Fruit fly (Drosophila melanogaster) whole organism, adult: Measurements from ENCODE around the gene Doc2.

ENCODE experiments used
- CG12768 ChIP-seq: fragments of 200-800 bp; sonication (Bioruptor generic); optimal IDR thresholded peaks from 2 replicates; lab custom pipeline; 2017; ENCODE audit warnings: missing biosample characterization, missing genetic modification characterization, mild to moderate bottlenecking, moderate library complexity, missing genetic modification reagents
- CG14711 ChIP-seq: fragments of 200-800 bp; sonication (Bioruptor generic); optimal IDR thresholded peaks from 2 replicates; lab custom pipeline; 2018; ENCODE audit warnings: missing biosample characterization, mild to moderate bottlenecking, missing genetic modification characterization, moderate library complexity
- CG1620 ChIP-seq: fragments of 200-800 bp; sonication (Bioruptor generic); optimal IDR thresholded peaks from 2 replicates; lab custom pipeline; 2016; ENCODE audit warnings: missing biosample characterization, missing genetic modification characterization
- CG33017 ChIP-seq: fragments of 200-800 bp; sonication (Bioruptor generic); optimal IDR thresholded peaks from 2 replicates; lab custom pipeline; 2018; ENCODE audit warnings: missing biosample characterization, mild to moderate bottlenecking, missing genetic modification characterization, moderate library complexity
- CG5204 ChIP-seq: fragments of 200-800 bp; sonication (Bioruptor generic); optimal IDR thresholded peaks from 2 replicates; lab custom pipeline; 2016; ENCODE audit warnings: missing biosample characterization, missing genetic modification characterization
- CG7045 ChIP-seq: fragments of 200-800 bp; sonication (Bioruptor generic); optimal IDR thresholded peaks from 2 replicates; lab custom pipeline; 2017; ENCODE audit warnings: missing biosample characterization, mild to moderate bottlenecking, missing genetic modification characterization
- Clk ChIP-seq: fragments of 200-800 bp; sonication (Bioruptor generic); optimal IDR thresholded peaks from 2 replicates; lab custom pipeline; 2017; ENCODE audit warnings: missing biosample characterization, missing genetic modification characterization
- Crg-1 ChIP-seq: fragments of 200-800 bp; sonication (Bioruptor generic); optimal IDR thresholded peaks from 2 replicates; lab custom pipeline; 2016; ENCODE audit warnings: missing biosample characterization, missing genetic modification characterization
- Hr96 ChIP-seq: fragments of 200-800 bp; sonication (Bioruptor generic); optimal IDR thresholded peaks from 2 replicates; lab custom pipeline; 2016; ENCODE audit warnings: missing biosample characterization, missing genetic modification characterization
- bab1 ChIP-seq: fragments of 200-800 bp; sonication (Bioruptor generic); optimal IDR thresholded peaks from 3 replicates; lab custom pipeline; 2019; ENCODE audit warnings: missing biosample characterization, mild to moderate bottlenecking, missing genetic modification characterization, moderate library complexity
- kay ChIP-seq: fragments of 200-800 bp; sonication (Bioruptor generic); peaks from one replicate; lab custom pipeline; 2016; ENCODE audit warnings: missing biosample characterization, missing genetic modification characterization, borderline replicate concordance
- pad ChIP-seq: fragments of 200-800 bp; sonication (Bioruptor generic); optimal IDR thresholded peaks from 3 replicates; lab custom pipeline; 2017; ENCODE audit warnings: missing biosample characterization, missing genetic modification characterization, mild to moderate bottlenecking, moderate library complexity, missing genetic modification reagents

- TF ChIP-seq CG33017 (tag; lab: Kevin White, UChicago) (no peak), Crg-1 (GFP tag; lab: Kevin White, UChicago) (no peak), CG5204 (GFP tag; lab: Kevin White, UChicago) (no peak), kay (GFP tag; lab: Kevin White, UChicago) (no peak), CG12768 (GFP tag; lab: Kevin White, UChicago) (no peak), Clk (no peak), pad (GFP tag; lab: Kevin White, UChicago) (no peak), bab1 (GFP tag; lab: Kevin White, UChicago) (no peak), Hr96 (no peak), CG1620 (GFP tag; lab: Kevin White, UChicago) (no peak), CG14711 (tag; lab: Kevin White, UChicago) (no peak), CG7045 (GFP tag; lab: Kevin White, UChicago) (no peak)
Measured at dm6 chr3L:9025178-9025577, 6.1 kb upstream of the Doc2 start.
